Fruit fly (Drosophila melanogaster) whole organism, pupa: ENCODE measurements around the gene Mkp.

Experiments
- CG8159 ChIP-seq: fragments of 200-800 bp; sonication (Bioruptor generic); optimal IDR thresholded peaks from 3 replicates; lab custom pipeline; 2018; ENCODE audit warnings: missing biosample characterization, mild to moderate bottlenecking, missing genetic modification characterization, moderate library complexity
- CG8301 ChIP-seq: fragments of 200-800 bp; sonication (Bioruptor generic); optimal IDR thresholded peaks from 2 replicates; lab custom pipeline; 2018; ENCODE audit warnings: missing biosample characterization, mild to moderate bottlenecking, missing genetic modification characterization
- D1 ChIP-seq: fragments of 200-800 bp; sonication (Bioruptor generic); optimal IDR thresholded peaks from 2 replicates; lab custom pipeline; 2018; ENCODE audit warnings: missing biosample characterization, mild to moderate bottlenecking, missing genetic modification characterization, moderate library complexity
- Snoo ChIP-seq: fragments of 200-800 bp; sonication (Bioruptor generic); optimal IDR thresholded peaks from 3 replicates; lab custom pipeline; 2017; ENCODE audit warnings: missing biosample characterization, mild to moderate bottlenecking, missing genetic modification characterization, inconsistent platforms

DNA sequence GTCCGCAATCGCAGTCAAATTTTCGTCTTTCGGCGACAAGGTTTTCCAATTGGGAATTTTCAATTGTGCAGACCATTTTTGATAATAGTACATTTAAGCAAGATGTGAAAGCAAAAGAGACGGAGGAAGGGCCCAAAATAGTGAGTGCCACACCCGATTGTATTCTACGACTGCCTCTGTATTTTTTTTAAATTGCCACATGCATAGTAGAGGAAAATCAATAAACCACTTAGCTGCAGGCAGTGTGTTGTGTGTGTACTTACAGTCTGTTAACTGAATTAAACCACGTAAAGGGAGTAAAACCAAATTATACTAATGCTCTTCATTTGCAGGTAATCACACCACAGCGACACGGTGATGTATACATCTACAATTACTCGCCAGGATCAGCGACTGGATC lies 12.6 kb downstream of the Mkp start:
- no peak for TF ChIP-seq CG8301 (tag; lab: Kevin White, UChicago)
- TF ChIP-seq D1 (tag; lab: Kevin White, UChicago), result no peak
- TF ChIP-seq Snoo, result no peak
- TF ChIP-seq CG8159 (tag; lab: Kevin White, UChicago), result no peak
